Fruit fly (Drosophila melanogaster) S2 (cell line): Measurements from ENCODE around the gene trio.

Experiments used
- CG8478 ChIP-seq: fragments of >200 bp; optimal IDR thresholded peaks from 2 replicates; lab custom pipeline; 2018
- CTCF ChIP-seq, 2 experiments: fragments of >200 bp; optimal IDR thresholded peaks; 2 replicates each; lab custom pipeline; 2018

DNA sequence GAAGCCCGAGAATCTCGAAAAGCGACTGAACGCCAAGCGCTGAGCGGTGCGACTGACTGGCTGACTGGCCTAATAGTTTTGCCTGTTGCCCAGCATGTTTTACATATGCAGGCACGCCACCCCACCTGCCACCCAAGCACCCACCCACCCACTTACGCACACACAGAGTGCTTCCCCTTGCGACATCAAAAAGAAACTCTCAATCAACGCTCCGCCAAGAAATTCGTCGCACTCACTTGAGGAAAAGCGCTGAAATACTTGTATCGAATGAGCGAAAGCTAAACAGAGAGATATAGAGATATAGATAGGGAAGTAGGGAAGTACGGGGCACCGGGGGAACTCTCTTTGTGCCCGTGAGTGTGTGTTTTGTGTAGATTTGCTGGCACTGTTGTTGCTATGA lies 34.1 kb downstream of the trio start:
- TF ChIP-seq CTCF (optimal IDR thresholded peaks at IDR 0.05; lab: Kevin White, UChicago) (no peak), CG8478 (lab: Kevin White, UChicago) (no peak)
